Fruit fly (Drosophila melanogaster) whole organism, pupa: ENCODE results near the gene Tif-IA.

Experiments
- CG4496 ChIP-seq: fragments of 200-800 bp; sonication (Bioruptor generic); IDR thresholded peaks from 3 replicates; pipeline ENCODE4 v1.3.6; 2022; ENCODE audit warnings: missing biosample characterization, missing genetic modification characterization
- CG8159 ChIP-seq: fragments of 200-800 bp; sonication (Bioruptor generic); optimal IDR thresholded peaks from 3 replicates; lab custom pipeline; 2018; ENCODE audit warnings: missing biosample characterization, mild to moderate bottlenecking, missing genetic modification characterization, moderate library complexity
- EcR ChIP-seq: fragments of 200-800 bp; sonication (Bioruptor generic); optimal IDR thresholded peaks from 3 replicates; lab custom pipeline; 2019; ENCODE audit warnings: missing biosample characterization, missing genetic modification characterization, mild to moderate bottlenecking, moderate library complexity, missing genetic modification reagents
- Ets98B ChIP-seq: fragments of 200-800 bp; sonication (Bioruptor generic); IDR thresholded peaks from 2 replicates; pipeline ENCODE4 v1.3.6; 2022; ENCODE audit warnings: missing biosample characterization, missing genetic modification characterization

DNA sequence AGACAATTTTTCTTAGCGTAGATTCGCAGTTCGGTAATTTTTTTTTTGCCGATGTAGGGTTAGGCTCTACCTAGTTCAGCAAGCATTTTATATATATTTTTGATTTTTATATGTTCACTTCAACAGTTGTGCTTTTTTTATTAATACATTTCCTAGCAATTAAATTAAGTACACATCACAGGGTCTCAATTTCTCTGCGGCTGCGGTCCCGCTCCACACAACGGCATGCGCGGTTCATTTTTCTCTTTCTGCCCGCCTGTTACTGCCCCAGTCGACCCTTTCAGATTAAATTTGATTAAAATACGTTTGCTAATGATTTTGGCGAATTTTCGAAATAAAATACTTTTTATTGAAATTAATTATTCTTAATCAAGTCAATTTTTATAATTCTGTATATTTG lies 43.1 kb downstream of the Tif-IA start:
- TF ChIP-seq CG4496 (GFP tag; lab: Robert Waterston, UW) (no peak), Ets98B (GFP tag; lab: Robert Waterston, UW) (no peak), EcR (GFP tag; lab: Kevin White, UChicago) (no peak), CG8159 (tag; lab: Kevin White, UChicago) (no peak)
